Worm (Caenorhabditis elegans): ENCODE results near the gene C53A3.4.

The C53A3.4 gene

DNA sequence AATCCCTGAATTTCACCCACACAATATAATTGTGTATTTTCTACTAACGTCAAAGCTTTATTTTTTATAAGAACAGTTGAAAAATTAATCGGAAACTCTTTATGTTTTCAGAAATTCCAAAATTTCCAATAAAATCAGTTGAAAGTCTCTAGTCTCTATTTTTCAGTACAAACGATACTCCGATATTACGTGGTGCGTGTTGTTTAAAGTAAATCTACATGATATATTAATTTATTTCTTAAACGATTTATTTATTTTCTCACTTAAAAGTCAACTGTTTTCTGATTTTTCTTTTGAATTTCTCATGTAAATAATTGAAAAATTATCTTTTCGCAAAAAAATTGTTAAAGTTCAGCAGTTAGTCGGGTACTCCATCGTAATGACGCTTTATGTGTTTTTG, 46.5 kb downstream of the C53A3.4 start:
- no peak for TF ChIP-seq fkh-2 (tag; optimal IDR thresholded peaks at IDR 0.05)
- no peak for TF ChIP-seq skn-1 (tag; optimal IDR thresholded peaks at IDR 0.05)
- TF ChIP-seq unc-62 (GFP tag; optimal IDR thresholded peaks at IDR 0.05) = no peak
- no peak for TF ChIP-seq ztf-4 (tag; optimal IDR thresholded peaks at IDR 0.05)
- no peak for TF ChIP-seq nhr-237 (tag; optimal IDR thresholded peaks at IDR 0.05)
- TF ChIP-seq elt-2 (tag; optimal IDR thresholded peaks at IDR 0.05) = no peak

ce11 chrV:5708331-5708730, 50.3 kb downstream of the C53A3.4 start:
- TF ChIP-seq hmg-11 (tag; optimal IDR thresholded peaks at IDR 0.05) (no peak), ZK546.5 (tag; optimal IDR thresholded peaks at IDR 0.05) (no peak), unc-62 (GFP tag; optimal IDR thresholded peaks at IDR 0.05) (no peak), pqm-1 (tag; optimal IDR thresholded peaks at IDR 0.05) (no peak), egl-5 (tag; optimal IDR thresholded peaks at IDR 0.05) (no peak), R02D3.7 (tag; optimal IDR thresholded peaks at IDR 0.05) (no peak), ceh-9 (tag; optimal IDR thresholded peaks at IDR 0.05) (no peak), nhr-76 (tag; optimal IDR thresholded peaks at IDR 0.05) (no peak), ama-1 (optimal IDR thresholded peaks at IDR 0.05) (no peak), elt-3 (tag; optimal IDR thresholded peaks at IDR 0.05) (no peak), lsy-12 (tag; optimal IDR thresholded peaks at IDR 0.05) (no peak), mdl-1 (tag; optimal IDR thresholded peaks at IDR 0.05) (no peak), ceh-82 (tag; optimal IDR thresholded peaks at IDR 0.05) (no peak), elt-2 (tag; optimal IDR thresholded peaks at IDR 0.05) (no peak), snpc-4 (tag; optimal IDR thresholded peaks at IDR 0.05) (no peak), nhr-43 (tag; optimal IDR thresholded peaks at IDR 0.05; ENCODE audit: poor library complexity, severe bottlenecking) (no peak), ceh-16 (tag; optimal IDR thresholded peaks at IDR 0.05) (no peak), elt-1 (tag; optimal IDR thresholded peaks at IDR 0.05) (no peak), fkh-2 (tag; optimal IDR thresholded peaks at IDR 0.05) (no peak), nhr-12 (tag; optimal IDR thresholded peaks at IDR 0.05) (no peak)
